Fruit fly (Drosophila melanogaster): ENCODE results near the gene CG11069.

Gene CG11069

DNA sequence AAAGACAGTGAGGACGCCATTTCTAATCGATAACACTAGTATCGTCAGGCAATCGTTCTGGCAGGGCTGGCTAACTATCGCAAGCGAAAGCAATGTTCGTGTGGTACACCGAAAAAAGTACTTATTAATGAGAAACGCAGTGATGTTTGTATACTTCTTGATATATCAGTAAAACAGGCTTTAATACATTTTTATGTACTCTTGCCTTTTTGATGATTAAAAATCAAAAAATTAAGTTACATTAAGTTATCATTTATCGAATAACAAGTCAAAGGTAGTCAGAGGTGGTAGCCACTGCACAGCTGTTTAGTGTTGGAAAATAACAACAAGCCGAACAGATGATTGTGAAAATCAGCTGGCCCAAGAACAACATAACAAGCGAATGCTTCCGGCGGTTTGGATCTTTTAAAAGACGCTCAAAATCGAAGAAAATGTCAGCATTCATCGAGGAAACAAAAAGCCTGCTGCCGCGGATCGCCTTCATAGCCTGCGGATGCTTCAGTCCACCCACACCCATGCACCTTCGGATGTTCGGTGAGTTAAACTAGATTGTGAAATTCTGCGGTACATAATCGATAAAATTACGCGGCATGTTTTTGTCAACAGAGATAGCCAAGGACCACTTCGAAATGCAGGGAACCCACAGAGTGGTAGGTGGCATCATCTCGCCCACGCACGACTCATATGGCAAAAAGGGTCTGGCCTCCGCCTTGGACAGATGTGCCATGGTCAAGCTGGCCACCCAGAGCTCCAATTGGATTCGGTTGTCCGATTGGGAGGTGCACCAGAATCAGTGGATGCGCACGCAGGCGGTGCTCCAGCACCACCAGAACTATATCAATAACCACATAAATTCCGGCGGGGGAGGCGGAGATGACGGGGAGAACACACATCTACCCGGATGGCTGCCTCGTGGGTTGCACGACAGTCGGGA, 50.6 kb downstream of the CG11069 start, which contains the start of the genes ssh and Nmnat (continued):
- TF ChIP-seq CG6765 (GFP tag; optimal IDR thresholded peaks at IDR 0.05): no peak
- TF ChIP-seq Hr51 (GFP tag; optimal IDR thresholded peaks at IDR 0.05): peak in 1 of 2 experiments; percentile 1
- no peak for TF ChIP-seq PHDP (tag; optimal IDR thresholded peaks at IDR 0.05)
- TF ChIP-seq gfzf (GFP tag; optimal IDR thresholded peaks at IDR 0.05): peak; percentile 34
- TF ChIP-seq GATAe (GFP tag; conservative IDR thresholded peaks at IDR 0.05): no peak
- TF ChIP-seq CG12659 (GFP tag; optimal IDR thresholded peaks at IDR 0.05): peak; percentile 78
- TF ChIP-seq CG9215 (GFP tag; IDR thresholded peaks at IDR 0.05): no peak
- no peak for TF ChIP-seq sr (GFP tag; IDR thresholded peaks at IDR 0.05)
- TF ChIP-seq D19B (GFP tag; optimal IDR thresholded peaks at IDR 0.05): no peak
- no peak for TF ChIP-seq CG7372 (GFP tag; IDR thresholded peaks at IDR 0.05)
- TF ChIP-seq CG5180 (GFP tag; optimal IDR thresholded peaks at IDR 0.05): no peak
- TF ChIP-seq crp (GFP tag; optimal IDR thresholded peaks at IDR 0.05): peak; percentile 98 to 100
- TF ChIP-seq bcd (GFP tag; optimal IDR thresholded peaks at IDR 0.05): peak; percentile 19
- no peak for TF ChIP-seq zf30C (GFP tag; optimal IDR thresholded peaks at IDR 0.05)
- TF ChIP-seq CG17568 (GFP tag; optimal IDR thresholded peaks at IDR 0.05): no peak
- peak; percentile 67 for TF ChIP-seq Myb (GFP tag; optimal IDR thresholded peaks at IDR 0.05)
- peak; percentile 66 for TF ChIP-seq CG9932 (GFP tag; IDR thresholded peaks at IDR 0.05)
- TF ChIP-seq Hey (tag; optimal IDR thresholded peaks at IDR 0.05): no peak
- no peak for TF ChIP-seq CG11247 (GFP tag; IDR thresholded peaks at IDR 0.05)
- no peak for TF ChIP-seq Sox100B (GFP tag; optimal IDR thresholded peaks at IDR 0.05)
- TF ChIP-seq en (GFP tag; optimal IDR thresholded peaks at IDR 0.05): no peak
- peak; percentile 19 for TF ChIP-seq her (GFP tag; optimal IDR thresholded peaks at IDR 0.05)
- TF ChIP-seq CG15514 (GFP tag; optimal IDR thresholded peaks at IDR 0.05): peak; percentile 70
- no peak for TF ChIP-seq fd96Cb (tag; optimal IDR thresholded peaks at IDR 0.05)
- TF ChIP-seq HLH54F (GFP tag; optimal IDR thresholded peaks at IDR 0.05): peak; percentile 70
- TF ChIP-seq CG4730 (GFP tag; IDR thresholded peaks at IDR 0.05): no peak
- peak; percentile 94 for TF ChIP-seq knrl (GFP tag; IDR thresholded peaks at IDR 0.05; ENCODE audit: partially characterized antibody)
- peak; percentile 40 for TF ChIP-seq dmrt11E (tag; optimal IDR thresholded peaks at IDR 0.05)
- no peak for TF ChIP-seq odd (GFP tag; optimal IDR thresholded peaks at IDR 0.05)
- TF ChIP-seq CG32772 (GFP tag; IDR thresholded peaks at IDR 0.05): no peak
- TF ChIP-seq Six4 (GFP tag; optimal IDR thresholded peaks at IDR 0.05): no peak
- TF ChIP-seq HLHmδ (GFP tag; optimal IDR thresholded peaks at IDR 0.05): no peak
- TF ChIP-seq Hmr (GFP tag; optimal IDR thresholded peaks at IDR 0.05): no peak
- TF ChIP-seq pfk (GFP tag; optimal IDR thresholded peaks at IDR 0.05): no peak
- peak; percentile 2 for TF ChIP-seq slp2 (GFP tag; optimal IDR thresholded peaks at IDR 0.05)
- TF ChIP-seq CG7963 (GFP tag; IDR thresholded peaks at IDR 0.05; ENCODE audit: partially characterized antibody): peak; percentile 76; the same call in 2 of the 3 replicates
- peak; percentile 56 for TF ChIP-seq grau (tag; optimal IDR thresholded peaks at IDR 0.05)
- TF ChIP-seq emc (GFP tag; optimal IDR thresholded peaks at IDR 0.05): no peak
- TF ChIP-seq CG13775 (GFP tag; optimal IDR thresholded peaks at IDR 0.05): peak; percentile 56
- no peak for TF ChIP-seq wek (GFP tag; optimal IDR thresholded peaks at IDR 0.05)
- TF ChIP-seq CG17328 (GFP tag; IDR thresholded peaks at IDR 0.05): no peak
- no peak for TF ChIP-seq B-H2 (GFP tag; optimal IDR thresholded peaks at IDR 0.05)
- TF ChIP-seq pho (GFP tag; optimal IDR thresholded peaks at IDR 0.05): peak; percentile 41
- TF ChIP-seq CG31224 (GFP tag; IDR thresholded peaks at IDR 0.05): no peak
- TF ChIP-seq CG7928 (GFP tag; optimal IDR thresholded peaks at IDR 0.05): peak; percentile 95
- peak; percentile 91 for TF ChIP-seq vnd (GFP tag; IDR thresholded peaks at IDR 0.05; ENCODE audit: partially characterized antibody)
- peak; percentile 32 for TF ChIP-seq luna (GFP tag; optimal IDR thresholded peaks at IDR 0.05)
- no peak for TF ChIP-seq ham (GFP tag; IDR thresholded peaks at IDR 0.05)
